Fruit fly (Drosophila melanogaster) whole organism, pupa: ENCODE data around the gene ArgRS-m.
A peak's percentile ranks its signal among the peaks of the same experiment; 100 is the strongest.

ENCODE experiments used
- CG10348 ChIP-seq: fragments of 200-800 bp; sonication (Bioruptor generic); IDR thresholded peaks from 2 replicates; pipeline ENCODE4 v1.3.6; 2022; ENCODE audit warnings: missing biosample characterization, missing genetic modification characterization
- CG12605 ChIP-seq: fragments of 200-800 bp; sonication (Bioruptor generic); IDR thresholded peaks from 2 replicates; pipeline ENCODE4 v1.3.6; 2022; ENCODE audit warnings: missing biosample characterization, missing genetic modification characterization
- CG13204 ChIP-seq: fragments of 200-800 bp; sonication (Bioruptor generic); optimal IDR thresholded peaks from 2 replicates; lab custom pipeline; 2018; ENCODE audit warnings: missing biosample characterization, mild to moderate bottlenecking, missing genetic modification characterization, moderate library complexity
- CG14655 ChIP-seq: fragments of 200-800 bp; sonication (Bioruptor generic); optimal IDR thresholded peaks from 3 replicates; lab custom pipeline; 2017; ENCODE audit warnings: mild to moderate bottlenecking, missing biosample characterization, missing genetic modification reagents, missing genetic modification characterization
- CG15710 ChIP-seq: fragments of 200-800 bp; sonication (Bioruptor generic); optimal IDR thresholded peaks from 2 replicates; lab custom pipeline; 2018; ENCODE audit warnings: missing biosample characterization, mild to moderate bottlenecking, missing genetic modification characterization, moderate library complexity
- CG17806 ChIP-seq: fragments of 200-800 bp; sonication (Bioruptor generic); optimal IDR thresholded peaks from 2 replicates; lab custom pipeline; 2018; ENCODE audit warnings: missing biosample characterization, mild to moderate bottlenecking, missing genetic modification characterization, moderate library complexity
- CG32121 ChIP-seq: fragments of 200-800 bp; sonication (Bioruptor generic); IDR thresholded peaks from 2 replicates; pipeline ENCODE4 v1.3.6; 2022; ENCODE audit warnings: missing biosample characterization, missing genetic modification characterization
- CG34367 ChIP-seq: fragments of 200-800 bp; sonication (Bioruptor generic); optimal IDR thresholded peaks from 2 replicates; lab custom pipeline; 2018; ENCODE audit warnings: missing biosample characterization, mild to moderate bottlenecking, missing genetic modification characterization
- CG4496 ChIP-seq: fragments of 200-800 bp; sonication (Bioruptor generic); IDR thresholded peaks from 3 replicates; pipeline ENCODE4 v1.3.6; 2022; ENCODE audit warnings: missing biosample characterization, missing genetic modification characterization
- CG8159 ChIP-seq: fragments of 200-800 bp; sonication (Bioruptor generic); optimal IDR thresholded peaks from 3 replicates; lab custom pipeline; 2018; ENCODE audit warnings: missing biosample characterization, mild to moderate bottlenecking, missing genetic modification characterization, moderate library complexity
- CG8301 ChIP-seq: fragments of 200-800 bp; sonication (Bioruptor generic); optimal IDR thresholded peaks from 2 replicates; lab custom pipeline; 2018; ENCODE audit warnings: missing biosample characterization, mild to moderate bottlenecking, missing genetic modification characterization
- CG9948 ChIP-seq: fragments of 200-800 bp; sonication (Bioruptor generic); optimal IDR thresholded peaks from 2 replicates; lab custom pipeline; 2018; ENCODE audit warnings: missing biosample characterization, mild to moderate bottlenecking, missing genetic modification characterization, moderate library complexity
- D1 ChIP-seq: fragments of 200-800 bp; sonication (Bioruptor generic); optimal IDR thresholded peaks from 2 replicates; lab custom pipeline; 2018; ENCODE audit warnings: missing biosample characterization, mild to moderate bottlenecking, missing genetic modification characterization, moderate library complexity
- EcR ChIP-seq: fragments of 200-800 bp; sonication (Bioruptor generic); optimal IDR thresholded peaks from 3 replicates; lab custom pipeline; 2019; ENCODE audit warnings: missing biosample characterization, missing genetic modification characterization, mild to moderate bottlenecking, moderate library complexity, missing genetic modification reagents
- Ets98B ChIP-seq: fragments of 200-800 bp; sonication (Bioruptor generic); IDR thresholded peaks from 2 replicates; pipeline ENCODE4 v1.3.6; 2022; ENCODE audit warnings: missing biosample characterization, missing genetic modification characterization
- Pif1A ChIP-seq: fragments of 200-800 bp; sonication (Bioruptor generic); optimal IDR thresholded peaks from 3 replicates; lab custom pipeline; 2016; ENCODE audit warnings: missing biosample characterization, missing genetic modification characterization
- Pif1B ChIP-seq: fragments of 200-800 bp; sonication (Bioruptor generic); optimal IDR thresholded peaks from 3 replicates; lab custom pipeline; 2016; ENCODE audit warnings: missing biosample characterization, missing genetic modification characterization
- Snoo ChIP-seq: fragments of 200-800 bp; sonication (Bioruptor generic); optimal IDR thresholded peaks from 3 replicates; lab custom pipeline; 2017; ENCODE audit warnings: missing biosample characterization, mild to moderate bottlenecking, missing genetic modification characterization, inconsistent platforms
- fd96Ca ChIP-seq: fragments of 200-800 bp; sonication (Bioruptor generic); IDR thresholded peaks from 3 replicates; pipeline ENCODE4 v1.3.6; 2022; ENCODE audit warnings: missing biosample characterization, missing genetic modification characterization
- gl ChIP-seq: fragments of 200-800 bp; sonication (Bioruptor generic); optimal IDR thresholded peaks from 2 replicates; lab custom pipeline; 2018; ENCODE audit warnings: missing biosample characterization, mild to moderate bottlenecking, missing genetic modification characterization
- rn ChIP-seq: fragments of 200-800 bp; sonication (Bioruptor generic); IDR thresholded peaks from 2 replicates; pipeline ENCODE4 v1.3.6; 2022; ENCODE audit warnings: missing biosample characterization, missing genetic modification characterization

ArgRS-m gene

dm6 chr3R:7894586-7894985 lies 7.7 kb downstream of the ArgRS-m start:
- TF ChIP-seq D1 (tag; lab: Kevin White, UChicago): no peak
- TF ChIP-seq CG14655 (GFP tag; lab: Kevin White, UChicago): peak; percentile 18
- 0 out of 3 replicates have a peak, but pooled peaks have one; percentile 42 for TF ChIP-seq fd96Ca

- TF ChIP-seq CG15710 (peak; percentile 91), CG17806 (tag; lab: Kevin White, UChicago) (peak; percentile 91), D1 (tag; lab: Kevin White, UChicago) (peak; percentile 80), CG4496 (GFP tag; lab: Robert Waterston, UW) (peak; percentile 95), Pif1A (GFP tag; lab: Kevin White, UChicago) (peak; percentile 83), CG8159 (tag; lab: Kevin White, UChicago) (peak; percentile 91), CG10348 (GFP tag; lab: Robert Waterston, UW) (peak; percentile 66), CG14655 (GFP tag; lab: Kevin White, UChicago) (no peak), CG8301 (tag; lab: Kevin White, UChicago) (peak; percentile 94), gl (peak; percentile 82), CG34367 (no peak), Pif1B (GFP tag; lab: Kevin White, UChicago) (peak; percentile 84), CG9948 (tag; lab: Kevin White, UChicago) (peak; percentile 86), CG13204 (GFP tag; lab: Kevin White, UChicago) (no peak), Ets98B (GFP tag; lab: Robert Waterston, UW) (peak; percentile 95), Snoo (tag; lab: Kevin White, UChicago) (no peak), EcR (GFP tag; lab: Kevin White, UChicago) (no peak), CG12605 (GFP tag; lab: Robert Waterston, UW) (peak; percentile 94; the same call in 1 of the 2 replicates), CG32121 (peak; percentile 95), rn (GFP tag; lab: Robert Waterston, UW) (peak; percentile 83), fd96Ca (peak; percentile 80; the same call in 2 of the 3 replicates)
Measured at dm6 chr3R:7895457-7895856, 8.6 kb downstream of the ArgRS-m start.

DNA sequence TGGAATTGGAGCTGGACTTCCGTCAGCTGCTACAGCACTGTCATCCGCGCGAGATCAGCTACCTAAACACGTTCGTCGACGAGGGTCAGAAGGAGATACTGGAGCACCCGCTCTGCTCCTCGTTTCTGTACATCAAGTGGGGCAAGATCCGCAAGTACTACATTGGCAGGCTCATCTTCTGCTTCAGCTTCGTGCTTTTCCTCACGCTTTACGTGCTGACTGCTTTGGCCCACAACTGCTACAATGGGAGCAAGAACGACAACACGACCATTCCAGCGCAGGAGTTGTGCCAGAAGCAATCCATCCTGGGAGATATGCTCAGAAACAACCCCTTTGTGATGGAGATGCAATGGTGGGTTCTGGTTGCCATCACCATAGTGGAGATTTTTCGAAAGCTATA lies 12.4 kb downstream of the ArgRS-m start:
- TF ChIP-seq EcR (GFP tag; lab: Kevin White, UChicago) (no peak), CG34367 (no peak), CG12605 (GFP tag; lab: Robert Waterston, UW) (no peak), CG4496 (GFP tag; lab: Robert Waterston, UW) (no peak)

DNA sequence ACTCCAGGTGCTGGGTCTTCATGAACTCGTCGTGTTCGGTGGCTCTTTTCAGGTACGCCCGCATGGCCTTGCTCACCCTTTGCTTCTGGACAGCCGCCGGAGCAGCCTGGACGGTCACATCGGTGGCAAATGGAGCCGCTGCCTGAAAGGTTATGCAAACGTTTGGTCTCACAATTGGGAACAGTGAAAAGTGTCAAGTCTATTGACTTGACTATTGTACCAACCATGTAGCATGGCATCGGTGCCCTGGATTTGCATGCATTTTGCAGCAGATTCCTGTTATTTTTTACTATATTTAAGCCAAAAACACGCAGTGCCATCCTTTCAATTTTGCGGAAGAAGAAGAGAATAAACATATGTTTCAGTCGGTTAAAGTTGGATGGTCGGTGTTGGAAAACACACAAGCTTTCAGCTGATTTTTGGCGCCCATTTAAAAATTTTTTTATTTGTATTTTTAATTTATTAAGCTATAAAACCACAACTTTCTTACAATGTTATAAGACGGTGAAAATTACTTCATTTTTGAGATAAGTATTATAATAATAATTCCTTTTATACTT lies 15.5 kb downstream of the ArgRS-m start, which contains the start of gene mRpS9:
Gene mRpS9, minus strand, starts transcription at position 355 of the 560 bp plus-strand sequence.
- TF ChIP-seq Pif1B (GFP tag; lab: Kevin White, UChicago) (no peak), Ets98B (GFP tag; lab: Robert Waterston, UW) (no peak), rn (GFP tag; lab: Robert Waterston, UW) (no peak), CG4496 (GFP tag; lab: Robert Waterston, UW) (no peak), CG8301 (tag; lab: Kevin White, UChicago) (no peak), CG8159 (tag; lab: Kevin White, UChicago) (no peak), CG13204 (GFP tag; lab: Kevin White, UChicago) (no peak), CG17806 (tag; lab: Kevin White, UChicago) (no peak), CG15710 (no peak), CG34367 (no peak), fd96Ca (no peak), CG12605 (GFP tag; lab: Robert Waterston, UW) (no peak)
- TF ChIP-seq, all 21 proteins: peak for 0

DNA sequence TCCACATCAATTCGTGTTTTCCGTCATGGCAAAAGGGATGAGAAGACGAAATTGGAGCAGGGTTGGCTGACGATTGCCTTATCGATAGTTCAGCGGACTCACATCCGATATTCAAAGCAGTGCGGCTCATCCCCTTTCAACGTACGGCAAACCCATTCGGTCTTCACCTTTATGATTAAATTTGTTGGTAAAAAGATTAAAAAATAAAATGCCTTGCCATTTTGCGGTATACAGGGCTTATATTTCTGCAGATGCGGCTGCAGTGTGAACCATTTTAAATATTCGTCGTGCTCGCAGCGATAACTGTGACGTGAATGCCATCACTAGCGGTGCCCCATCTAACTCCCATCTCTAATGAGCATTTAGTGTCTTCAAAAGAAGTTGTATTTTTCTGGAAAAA lies 20.5 kb downstream of the ArgRS-m start, which contains the start of the genes Taf7 and EMC1:
Gene Taf7, plus strand, starts transcription at position 23 of the 400 bp plus-strand sequence.
Gene EMC1, minus strand, starts transcription at position 53 of the 400 bp plus-strand sequence.
- TF ChIP-seq EcR (GFP tag; lab: Kevin White, UChicago): peak; percentile 7
- TF ChIP-seq fd96Ca: no peak

dm6 chr3R:7911482-7911881 lies 24.6 kb downstream of the ArgRS-m start, which contains the start of gene Prat:
Prat (minus strand) TSS chr3R:7911779.
- TF ChIP-seq CG13204 (GFP tag; lab: Kevin White, UChicago): no peak
- no peak for TF ChIP-seq CG12605 (GFP tag; lab: Robert Waterston, UW)
- peak; percentile 37; the same call in 1 of the 3 replicates for TF ChIP-seq CG4496 (GFP tag; lab: Robert Waterston, UW)
- no peak; the same call in 1 of the 2 replicates for TF ChIP-seq Ets98B (GFP tag; lab: Robert Waterston, UW)
- no peak for TF ChIP-seq gl
- TF ChIP-seq CG8159 (tag; lab: Kevin White, UChicago): no peak
- no peak for TF ChIP-seq CG8301 (tag; lab: Kevin White, UChicago)
- no peak for TF ChIP-seq D1 (tag; lab: Kevin White, UChicago)
- TF ChIP-seq CG14655 (GFP tag; lab: Kevin White, UChicago): no peak
- no peak for TF ChIP-seq Snoo (tag; lab: Kevin White, UChicago)
- TF ChIP-seq CG15710: no peak
- no peak for TF ChIP-seq fd96Ca
- TF ChIP-seq EcR (GFP tag; lab: Kevin White, UChicago): peak; percentile 35
- TF ChIP-seq CG34367: no peak
- no peak for TF ChIP-seq CG10348 (GFP tag; lab: Robert Waterston, UW)
- TF ChIP-seq, all 21 proteins: peak for 2
